Fruit fly (Drosophila melanogaster): ENCODE measurements around the gene wake.
A peak's percentile ranks its signal among the peaks of the same experiment; 100 is the strongest.

wake gene

dm6 chr3R:22627936-22628513 is 11.6 kb upstream of the wake start (continued):
- TF ChIP-seq CG1024 (GFP tag; IDR thresholded peaks at IDR 0.05) (no peak), tgo (GFP tag; IDR thresholded peaks at IDR 0.05) (no peak), Hmr (GFP tag; optimal IDR thresholded peaks at IDR 0.05) (no peak), Spps (tag; optimal IDR thresholded peaks at IDR 0.05) (no peak), CG9437 (GFP tag; optimal IDR thresholded peaks at IDR 0.05) (peak; percentile 20), gcm (GFP tag; optimal IDR thresholded peaks at IDR 0.05) (peak; percentile 80), Ets65A (GFP tag) (no peak), CG3163 (GFP tag; optimal IDR thresholded peaks at IDR 0.05) (no peak), CG4820 (GFP tag; optimal IDR thresholded peaks at IDR 0.05) (no peak), CG16815 (GFP tag; optimal IDR thresholded peaks at IDR 0.05) (no peak), Max (GFP tag; optimal IDR thresholded peaks at IDR 0.05) (no peak), tin (GFP tag; optimal IDR thresholded peaks at IDR 0.05) (no peak), TFAM (GFP tag; optimal IDR thresholded peaks at IDR 0.05) (no peak), CG8924 (tag; optimal IDR thresholded peaks at IDR 0.05) (no peak), Sry-δ (GFP tag; optimal IDR thresholded peaks at IDR 0.05) (no peak), CG6272 (GFP tag; IDR thresholded peaks at IDR 0.05) (no peak), Ssrp (tag; optimal IDR thresholded peaks at IDR 0.05) (peak; percentile 3), ken (GFP tag; IDR thresholded peaks at IDR 0.05) (0 out of 3 replicates have a peak, but pooled peaks have one; percentile 18), dpn (GFP tag; optimal IDR thresholded peaks at IDR 0.05) (peak; percentile 31 to 32), da (GFP tag; optimal IDR thresholded peaks at IDR 0.05) (no peak), row (GFP tag; IDR thresholded peaks at IDR 0.05) (peak; percentile 75), corto (GFP tag; optimal IDR thresholded peaks at IDR 0.05) (no peak), Mrtf (GFP tag; IDR thresholded peaks at IDR 0.05) (no peak), caup (GFP tag; optimal IDR thresholded peaks at IDR 0.05; ENCODE audit: severe bottlenecking) (no peak), exex (tag; optimal IDR thresholded peaks at IDR 0.05) (no peak), hbn (GFP tag; IDR thresholded peaks at IDR 0.05; ENCODE audit: partially characterized antibody) (no peak), inv (GFP tag; IDR thresholded peaks at IDR 0.05; ENCODE audit: partially characterized antibody) (no peak), gcm2 (GFP tag; optimal IDR thresholded peaks at IDR 0.05) (no peak), Jarid2 (GFP tag; optimal IDR thresholded peaks at IDR 0.05) (no peak), nmo (GFP tag; optimal IDR thresholded peaks at IDR 0.05) (peak; percentile 18), Mad (GFP tag; optimal IDR thresholded peaks at IDR 0.05) (no peak), sima (GFP tag; optimal IDR thresholded peaks at IDR 0.05) (no peak), CG15269 (tag; optimal IDR thresholded peaks at IDR 0.05) (peak; percentile 62), crc (GFP tag; optimal IDR thresholded peaks at IDR 0.05) (no peak), Doc3 (GFP tag; IDR thresholded peaks at IDR 0.05; ENCODE audit: partially characterized antibody) (no peak), btn (GFP tag; optimal IDR thresholded peaks at IDR 0.05) (no peak), CG12104 (GFP tag; optimal IDR thresholded peaks at IDR 0.05) (no peak), CG18011 (GFP tag; optimal IDR thresholded peaks at IDR 0.05) (no peak), Ada2b (GFP tag; IDR thresholded peaks at IDR 0.05) (peak; percentile 50), BEAF-32 (GFP tag; optimal IDR thresholded peaks at IDR 0.05) (no peak), CG2120 (GFP tag; optimal IDR thresholded peaks at IDR 0.05) (peak; percentile 75), CG11247 (GFP tag; IDR thresholded peaks at IDR 0.05) (no peak), CG43689 (GFP tag; IDR thresholded peaks at IDR 0.05) (no peak), Opbp (GFP tag; IDR thresholded peaks at IDR 0.05; ENCODE audit: partially characterized antibody) (no peak), abd-A (tag; optimal IDR thresholded peaks at IDR 0.05) (no peak), Nf-YB (GFP tag; optimal IDR thresholded peaks at IDR 0.05) (no peak), CG9876 (GFP tag; optimal IDR thresholded peaks at IDR 0.05) (no peak), Hmx (GFP tag; optimal IDR thresholded peaks at IDR 0.05) (no peak), dm (GFP tag; optimal IDR thresholded peaks at IDR 0.05) (no peak), CG9609 (GFP tag; optimal IDR thresholded peaks at IDR 0.05) (no peak), otp (GFP tag; IDR thresholded peaks at IDR 0.05) (no peak)
